ENCODE assay signal across 2 fruit fly cellular contexts in the genomic region with DNA sequence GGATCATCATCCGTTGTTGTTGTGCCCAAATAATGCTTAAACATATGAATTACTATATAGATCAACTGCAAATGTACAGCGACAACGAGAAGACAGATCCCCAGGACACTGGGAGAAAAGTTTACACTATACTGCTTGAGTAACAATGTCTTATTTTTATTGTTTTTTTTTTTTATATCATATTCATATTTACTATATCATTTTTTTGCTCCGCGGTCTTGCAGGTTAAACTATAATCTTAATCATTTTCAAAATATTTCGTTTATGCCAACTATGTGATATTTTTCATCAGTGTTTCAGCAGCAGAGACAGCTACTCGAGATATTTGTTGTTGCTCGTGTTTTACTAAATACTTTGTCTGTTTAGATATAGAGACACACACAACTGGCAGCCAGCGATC.
A peak's percentile ranks its signal among the peaks of the same experiment; 100 is the strongest.
TF ChIP-seq lines count a peak whose summit lies in the region.

No protein-coding gene starts in this region.

TF ChIP-seq in whole organism, embryonic, 481 proteins besides CTCF, POLR2A, EP300 and RAD21 (continued from another document and continues in another):
- TF ChIP-seq CG8290 (GFP tag; optimal IDR thresholded peaks at IDR 0.05; lab: Kevin White, UChicago) = no peak
- TF ChIP-seq CG8290 (tag; optimal IDR thresholded peaks at IDR 0.05; lab: Kevin White, UChicago) = no peak
- peak; percentile 41 for TF ChIP-seq gcm (GFP tag; optimal IDR thresholded peaks at IDR 0.05; lab: Kevin White, UChicago)
- no peak for TF ChIP-seq h (optimal IDR thresholded peaks at IDR 0.05; lab: Kevin White, UChicago)
- TF ChIP-seq psq (GFP tag; optimal IDR thresholded peaks at IDR 0.05; lab: Kevin White, UChicago) = peak; percentile 11
- peak; percentile 64 for TF ChIP-seq CG30403 (GFP tag; optimal IDR thresholded peaks at IDR 0.05; lab: Kevin White, UChicago)
- peak; percentile 32; the same call in 1 of the 2 replicates for TF ChIP-seq peb (GFP tag; IDR thresholded peaks at IDR 0.05; lab: Robert Waterston, UW)
- TF ChIP-seq schlank (tag; optimal IDR thresholded peaks at IDR 0.05; lab: Kevin White, UChicago) = no peak
- TF ChIP-seq sqz (GFP tag; optimal IDR thresholded peaks at IDR 0.05; lab: Kevin White, UChicago) = no peak
- no peak for TF ChIP-seq CG9609 (GFP tag; optimal IDR thresholded peaks at IDR 0.05; lab: Kevin White, UChicago)
- peak; percentile 66 for TF ChIP-seq CG7839 (tag; optimal IDR thresholded peaks at IDR 0.05; lab: Kevin White, UChicago)
- no peak for TF ChIP-seq CG10274 (GFP tag; optimal IDR thresholded peaks at IDR 0.05; lab: Kevin White, UChicago)
- TF ChIP-seq CG7357 (GFP tag; IDR thresholded peaks at IDR 0.05; lab: Robert Waterston, UW) = peak; percentile 40; the same call in 1 of the 3 replicates
- TF ChIP-seq luna (GFP tag; optimal IDR thresholded peaks at IDR 0.05; lab: Kevin White, UChicago) = no peak
- no peak for TF ChIP-seq YL-1 (GFP tag; optimal IDR thresholded peaks at IDR 0.05; lab: Kevin White, UChicago)
- TF ChIP-seq dan (GFP tag; IDR thresholded peaks at IDR 0.05; lab: Robert Waterston, UW) = no peak
- no peak for TF ChIP-seq CG6175 (GFP tag; IDR thresholded peaks at IDR 0.05; lab: Robert Waterston, UW)
- TF ChIP-seq CG12219 (GFP tag; optimal IDR thresholded peaks at IDR 0.05; lab: Kevin White, UChicago) = peak; percentile 5
- no peak for TF ChIP-seq Dek (tag; optimal IDR thresholded peaks at IDR 0.05; lab: Kevin White, UChicago)
- TF ChIP-seq CG31388 (GFP tag; optimal IDR thresholded peaks at IDR 0.05; lab: Kevin White, UChicago) = no peak
- TF ChIP-seq Deaf1 (tag; optimal IDR thresholded peaks at IDR 0.05; lab: Kevin White, UChicago) = no peak
- TF ChIP-seq CG18599 (GFP tag; optimal IDR thresholded peaks at IDR 0.05; lab: Kevin White, UChicago) = peak; percentile 30
- no peak for TF ChIP-seq CG12071 (GFP tag; optimal IDR thresholded peaks at IDR 0.05; lab: Kevin White, UChicago)
- TF ChIP-seq CG7556 (GFP tag; optimal IDR thresholded peaks at IDR 0.05; lab: Kevin White, UChicago) = peak; percentile 45
- TF ChIP-seq CG34376 (GFP tag; optimal IDR thresholded peaks at IDR 0.05; lab: Kevin White, UChicago) = no peak
- TF ChIP-seq Dfd (GFP tag; optimal IDR thresholded peaks at IDR 0.05; lab: Kevin White, UChicago) = no peak
- TF ChIP-seq Neu2 (GFP tag; optimal IDR thresholded peaks at IDR 0.05; lab: Kevin White, UChicago; ENCODE audit: borderline replicate concordance) = no peak
- TF ChIP-seq fd3F (GFP tag; optimal IDR thresholded peaks at IDR 0.05; lab: Kevin White, UChicago) = no peak
- TF ChIP-seq gfzf (GFP tag; optimal IDR thresholded peaks at IDR 0.05; lab: Kevin White, UChicago) = no peak
- TF ChIP-seq CG4404 (GFP tag; IDR thresholded peaks at IDR 0.05; lab: Robert Waterston, UW) = no peak; the same call in 1 of the 2 replicates
- TF ChIP-seq sd (tag; optimal IDR thresholded peaks at IDR 0.05; lab: Kevin White, UChicago) = no peak
- TF ChIP-seq cad (GFP tag; optimal IDR thresholded peaks at IDR 0.05; lab: Kevin White, UChicago) = no peak
- no peak for TF ChIP-seq sr (GFP tag; IDR thresholded peaks at IDR 0.05; lab: Robert Waterston, UW)
- TF ChIP-seq danr (GFP tag; IDR thresholded peaks at IDR 0.05; lab: Robert Waterston, UW) = no peak
- TF ChIP-seq CG3281 (GFP tag; optimal IDR thresholded peaks at IDR 0.05; lab: Kevin White, UChicago) = no peak
- no peak for TF ChIP-seq Atf-2 (GFP tag; optimal IDR thresholded peaks at IDR 0.05; lab: Kevin White, UChicago)
- TF ChIP-seq bcd (GFP tag; optimal IDR thresholded peaks at IDR 0.05; lab: Kevin White, UChicago) = peak; percentile 21
- peak; percentile 15 for TF ChIP-seq CG13775 (GFP tag; optimal IDR thresholded peaks at IDR 0.05; lab: Kevin White, UChicago)
- TF ChIP-seq dpn (GFP tag; optimal IDR thresholded peaks at IDR 0.05; lab: Kevin White, UChicago) = peak in 1 of 2 experiments; percentile 59
- TF ChIP-seq GATAe (GFP tag; conservative IDR thresholded peaks at IDR 0.05; lab: Robert Waterston, UW) = no peak
- TF ChIP-seq CG7271 (tag; optimal IDR thresholded peaks at IDR 0.05; lab: Kevin White, UChicago) = no peak
- peak; percentile 49; the same call in 1 of the 3 replicates for TF ChIP-seq ken (GFP tag; IDR thresholded peaks at IDR 0.05; lab: Robert Waterston, UW)
- no peak for TF ChIP-seq Hr39 (optimal IDR thresholded peaks at IDR 0.05; lab: Kevin White, UChicago)
- TF ChIP-seq pfk (GFP tag; optimal IDR thresholded peaks at IDR 0.05; lab: Kevin White, UChicago) = no peak
- TF ChIP-seq Mrtf (GFP tag; IDR thresholded peaks at IDR 0.05; lab: Robert Waterston, UW) = no peak
- TF ChIP-seq Hmx (GFP tag; optimal IDR thresholded peaks at IDR 0.05; lab: Kevin White, UChicago) = no peak
- TF ChIP-seq Jarid2 (GFP tag; optimal IDR thresholded peaks at IDR 0.05; lab: Kevin White, UChicago) = no peak
- no peak for TF ChIP-seq zfh2 (GFP tag; optimal IDR thresholded peaks at IDR 0.05; lab: Kevin White, UChicago)
- no peak for TF ChIP-seq mld (GFP tag; IDR thresholded peaks at IDR 0.05; lab: Robert Waterston, UW; ENCODE audit: partially characterized antibody)
- TF ChIP-seq jing (GFP tag; optimal IDR thresholded peaks at IDR 0.05; lab: Kevin White, UChicago) = no peak
- no peak for TF ChIP-seq Dip3 (GFP tag; optimal IDR thresholded peaks at IDR 0.05; lab: Kevin White, UChicago)
- no peak for TF ChIP-seq sna (GFP tag; IDR thresholded peaks at IDR 0.05; lab: Robert Waterston, UW; ENCODE audit: partially characterized antibody)
- no peak for TF ChIP-seq Atf3 (GFP tag; optimal IDR thresholded peaks at IDR 0.05; lab: Kevin White, UChicago)
- peak in 1 of 2 experiments; percentile 84 for TF ChIP-seq bsh (GFP tag; optimal IDR thresholded peaks at IDR 0.05; lab: Kevin White, UChicago)
- no peak for TF ChIP-seq CG6654 (GFP tag; optimal IDR thresholded peaks at IDR 0.05; lab: Kevin White, UChicago)
- peak; percentile 52 for TF ChIP-seq CG4820 (GFP tag; optimal IDR thresholded peaks at IDR 0.05; lab: Kevin White, UChicago)
- no peak for TF ChIP-seq BtbVII (GFP tag; optimal IDR thresholded peaks at IDR 0.05; lab: Kevin White, UChicago)
- no peak for TF ChIP-seq CG1832 (GFP tag; optimal IDR thresholded peaks at IDR 0.05; lab: Kevin White, UChicago)
- no peak for TF ChIP-seq CG17568 (GFP tag; optimal IDR thresholded peaks at IDR 0.05; lab: Kevin White, UChicago)
- TF ChIP-seq rib (GFP tag; IDR thresholded peaks at IDR 0.05; lab: Robert Waterston, UW) = no peak
- no peak for TF ChIP-seq CG34224 (GFP tag; IDR thresholded peaks at IDR 0.05; lab: Robert Waterston, UW; ENCODE audit: partially characterized antibody)
- TF ChIP-seq CG7963 (GFP tag; IDR thresholded peaks at IDR 0.05; lab: Robert Waterston, UW; ENCODE audit: partially characterized antibody) = no peak
- TF ChIP-seq CG8924 (tag; optimal IDR thresholded peaks at IDR 0.05; lab: Kevin White, UChicago) = peak; percentile 47
- TF ChIP-seq CG5953 (GFP tag; IDR thresholded peaks at IDR 0.05; lab: Robert Waterston, UW) = no peak
- TF ChIP-seq CG18011 (GFP tag; optimal IDR thresholded peaks at IDR 0.05; lab: Kevin White, UChicago) = no peak

TF ChIP-seq in whole organism, prepupa, 60 proteins besides CTCF, POLR2A, EP300 and RAD21 (continued from another document):
- 0 out of 3 replicates have a peak, but pooled peaks have one; percentile 26 for TF ChIP-seq CG6163 (GFP tag; IDR thresholded peaks at IDR 0.05; lab: Robert Waterston, UW)
- TF ChIP-seq net (GFP tag; optimal IDR thresholded peaks at IDR 0.05; lab: Kevin White, UChicago) = no peak
- no peak for TF ChIP-seq CG31627 (GFP tag; optimal IDR thresholded peaks at IDR 0.05; lab: Kevin White, UChicago)
- TF ChIP-seq Met (GFP tag; optimal IDR thresholded peaks at IDR 0.05; lab: Kevin White, UChicago) = no peak
- no peak; the same call in 2 of the 3 replicates for TF ChIP-seq CG8119 (GFP tag; IDR thresholded peaks at IDR 0.05; lab: Robert Waterston, UW)
- TF ChIP-seq cyc (GFP tag; optimal IDR thresholded peaks at IDR 0.05; lab: Kevin White, UChicago) = no peak
- no peak for TF ChIP-seq Hr38 (GFP tag; optimal IDR thresholded peaks at IDR 0.05; lab: Kevin White, UChicago)
- no peak for TF ChIP-seq svp (GFP tag; lab: Kevin White, UChicago)
- no peak for TF ChIP-seq pdm3 (GFP tag; optimal IDR thresholded peaks at IDR 0.05; lab: Kevin White, UChicago)
- TF ChIP-seq CG3032 (tag; optimal IDR thresholded peaks at IDR 0.05; lab: Kevin White, UChicago) = no peak
- TF ChIP-seq Eip75B (GFP tag; optimal IDR thresholded peaks at IDR 0.05; lab: Kevin White, UChicago) = no peak
- no peak for TF ChIP-seq Sox15 (GFP tag; optimal IDR thresholded peaks at IDR 0.05; lab: Kevin White, UChicago)
- no peak for TF ChIP-seq CG6792 (GFP tag; optimal IDR thresholded peaks at IDR 0.05; lab: Kevin White, UChicago)
- TF ChIP-seq CG6808 (GFP tag; optimal IDR thresholded peaks at IDR 0.05; lab: Kevin White, UChicago) = no peak
- TF ChIP-seq CG11294 (GFP tag; IDR thresholded peaks at IDR 0.05; lab: Robert Waterston, UW) = no peak
- TF ChIP-seq achi (GFP tag; optimal IDR thresholded peaks at IDR 0.05; lab: Kevin White, UChicago) = no peak
- TF ChIP-seq CG10631 (GFP tag; optimal IDR thresholded peaks at IDR 0.05; lab: Kevin White, UChicago) = peak; percentile 38
- no peak for TF ChIP-seq fd59A (GFP tag; optimal IDR thresholded peaks at IDR 0.05; lab: Kevin White, UChicago)
- no peak for TF ChIP-seq Blimp-1 (GFP tag; optimal IDR thresholded peaks at IDR 0.05; lab: Kevin White, UChicago)
- TF ChIP-seq Gug (GFP tag; IDR thresholded peaks at IDR 0.05; lab: Robert Waterston, UW) = no peak
- no peak for TF ChIP-seq vri (GFP tag; optimal IDR thresholded peaks at IDR 0.05; lab: Kevin White, UChicago)
- TF ChIP-seq CG1621 (tag; optimal IDR thresholded peaks at IDR 0.05; lab: Kevin White, UChicago) = no peak
- no peak for TF ChIP-seq spab (GFP tag; optimal IDR thresholded peaks at IDR 0.05; lab: Kevin White, UChicago)
- TF ChIP-seq Eip78C (GFP tag; lab: Kevin White, UChicago) = peak; percentile 63
- TF ChIP-seq acj6 (GFP tag; optimal IDR thresholded peaks at IDR 0.05; lab: Kevin White, UChicago) = peak; percentile 9
- 0 out of 3 replicates have a peak, but pooled peaks have one; percentile 41 for TF ChIP-seq eg (GFP tag; IDR thresholded peaks at IDR 0.05; lab: Robert Waterston, UW)
- no peak for TF ChIP-seq fd85E (GFP tag; optimal IDR thresholded peaks at IDR 0.05; lab: Kevin White, UChicago)
- no peak for TF ChIP-seq CG6276 (GFP tag; optimal IDR thresholded peaks at IDR 0.05; lab: Kevin White, UChicago)
TF ChIP-seq in whole organism, prepupa: peak in this region for 7.
